Worm (Caenorhabditis elegans) whole organism, midembryonic: ENCODE measurements around the gene npr-38.

Source experiments
- T22C8.4 ChIP-seq: fragments of 200-800 bp; sonication (Bioruptor generic); IDR thresholded peaks from 2 replicates; pipeline ENCODE4 v1.3.6; 2022; ENCODE audit warnings: missing genetic modification characterization, missing compliant biosample characterization
- cog-1 ChIP-seq: sonication (generic microtip); optimal IDR thresholded peaks from 2 replicates; lab custom pipeline; 2016; ENCODE audit warnings: missing genetic modification characterization, missing compliant biosample characterization
- flt-1 ChIP-seq: fragments of 200-800 bp; sonication (Bioruptor generic); IDR thresholded peaks from 2 replicates; pipeline ENCODE4 v1.3.6; 2022; ENCODE audit warnings: missing genetic modification characterization, missing compliant biosample characterization
- klf-2 ChIP-seq: fragments of 200-800 bp; sonication (Bioruptor generic); conservative IDR thresholded peaks from 2 replicates; pipeline ENCODE4 v1.3.6; 2022; ENCODE audit warnings: missing genetic modification reagents, missing genetic modification characterization, missing compliant biosample characterization
- med-1 ChIP-seq: sonication (generic microtip); optimal IDR thresholded peaks from 2 replicates; lab custom pipeline; 2017; ENCODE audit warnings: missing genetic modification characterization, mild to moderate bottlenecking, missing compliant biosample characterization, antibody characterized with exemption, missing genetic modification reagents; ENCODE audit not compliant: insufficient read depth
- ref-1 ChIP-seq: fragments of 200-800 bp; sonication (Bioruptor generic); conservative IDR thresholded peaks from 2 replicates; pipeline ENCODE4 v1.3.6; 2022; ENCODE audit warnings: missing genetic modification reagents, missing genetic modification characterization, missing compliant biosample characterization
- tab-1 ChIP-seq: fragments of 200-800 bp; sonication (Bioruptor generic); IDR thresholded peaks from 2 replicates; pipeline ENCODE4 v1.3.6; 2022; ENCODE audit warnings: missing genetic modification characterization, missing compliant biosample characterization
- ztf-23 ChIP-seq: fragments of 200-800 bp; sonication (Bioruptor generic); IDR thresholded peaks from 2 replicates; pipeline ENCODE4 v1.3.6; 2022; ENCODE audit warnings: missing genetic modification reagents, missing genetic modification characterization, missing compliant biosample characterization
- ztf-29 ChIP-seq: fragments of 200-800 bp; sonication (Bioruptor generic); IDR thresholded peaks from 2 replicates; pipeline ENCODE4 v1.3.6; 2022; ENCODE audit warnings: missing genetic modification reagents, missing genetic modification characterization, missing compliant biosample characterization

npr-38 gene

ce11 chrX:6318803-6319202 lies 7.3 kb downstream of the npr-38 start:
- TF ChIP-seq cog-1 (tag; lab: Kevin White, UChicago) (no peak), med-1 (GFP tag; lab: Kevin White, UChicago) (no peak), klf-2 (GFP tag; lab: Robert Waterston, UW) (no peak), ztf-29 (no peak), flt-1 (no peak), ref-1 (GFP tag; lab: Robert Waterston, UW) (no peak), ztf-23 (GFP tag; lab: Robert Waterston, UW) (no peak), T22C8.4 (GFP tag; lab: Robert Waterston, UW) (no peak), tab-1 (GFP tag; lab: Robert Waterston, UW) (no peak)

- no peak for TF ChIP-seq ref-1 (GFP tag; lab: Robert Waterston, UW)
- no peak for TF ChIP-seq ztf-23 (GFP tag; lab: Robert Waterston, UW)
- TF ChIP-seq klf-2 (GFP tag; lab: Robert Waterston, UW) = no peak
- no peak for TF ChIP-seq T22C8.4 (GFP tag; lab: Robert Waterston, UW)
- TF ChIP-seq tab-1 (GFP tag; lab: Robert Waterston, UW) = no peak
- no peak for TF ChIP-seq med-1 (GFP tag; lab: Kevin White, UChicago)
- TF ChIP-seq ztf-29 = no peak
- TF ChIP-seq flt-1 = no peak
- TF ChIP-seq cog-1 (tag; lab: Kevin White, UChicago) = no peak
Observed at ce11 chrX:6319546-6319945, 8.1 kb downstream of the npr-38 start, which contains the start of gene chtb-3. TSS of gene chtb-3 (minus strand) at chrX:6319646.

ce11 chrX:6320887-6321286 lies 9.4 kb downstream of the npr-38 start:
- TF ChIP-seq ref-1 (GFP tag; lab: Robert Waterston, UW) = no peak
- TF ChIP-seq flt-1 = no peak
- no peak for TF ChIP-seq klf-2 (GFP tag; lab: Robert Waterston, UW)
- TF ChIP-seq cog-1 (tag; lab: Kevin White, UChicago) = no peak
- TF ChIP-seq med-1 (GFP tag; lab: Kevin White, UChicago) = no peak

ce11 chrX:6321380-6321779 lies 9.9 kb downstream of the npr-38 start:
- no peak for TF ChIP-seq tab-1 (GFP tag; lab: Robert Waterston, UW)
- TF ChIP-seq ztf-29 = no peak
- TF ChIP-seq cog-1 (tag; lab: Kevin White, UChicago) = no peak
- no peak for TF ChIP-seq med-1 (GFP tag; lab: Kevin White, UChicago)
- no peak for TF ChIP-seq ref-1 (GFP tag; lab: Robert Waterston, UW)
- TF ChIP-seq klf-2 (GFP tag; lab: Robert Waterston, UW) = no peak
- no peak for TF ChIP-seq flt-1
- TF ChIP-seq ztf-23 (GFP tag; lab: Robert Waterston, UW) = no peak
- TF ChIP-seq T22C8.4 (GFP tag; lab: Robert Waterston, UW) = no peak

ce11 chrX:6323129-6323528 lies 11.6 kb downstream of the npr-38 start, which contains the start of gene col-167:
TSS of gene col-167 (plus strand) at chrX:6323488.
- TF ChIP-seq tab-1 (GFP tag; lab: Robert Waterston, UW) = no peak
- TF ChIP-seq flt-1 = no peak
- no peak for TF ChIP-seq ztf-29
- no peak for TF ChIP-seq ztf-23 (GFP tag; lab: Robert Waterston, UW)
- no peak for TF ChIP-seq ref-1 (GFP tag; lab: Robert Waterston, UW)
- TF ChIP-seq cog-1 (tag; lab: Kevin White, UChicago) = no peak
- TF ChIP-seq klf-2 (GFP tag; lab: Robert Waterston, UW) = no peak
- TF ChIP-seq T22C8.4 (GFP tag; lab: Robert Waterston, UW) = no peak
- TF ChIP-seq med-1 (GFP tag; lab: Kevin White, UChicago) = no peak

ce11 chrX:6326088-6326487 lies 14.6 kb downstream of the npr-38 start, which contains the start of gene col-168:
TSS of gene col-168 (plus strand) at chrX:6326388.
- TF ChIP-seq ztf-23 (GFP tag; lab: Robert Waterston, UW) = no peak

- TF ChIP-seq tab-1 (GFP tag; lab: Robert Waterston, UW) (no peak), ztf-29 (no peak), cog-1 (tag; lab: Kevin White, UChicago) (no peak), T22C8.4 (GFP tag; lab: Robert Waterston, UW) (no peak), ref-1 (GFP tag; lab: Robert Waterston, UW) (no peak), flt-1 (no peak), klf-2 (GFP tag; lab: Robert Waterston, UW) (no peak), ztf-23 (GFP tag; lab: Robert Waterston, UW) (no peak), med-1 (GFP tag; lab: Kevin White, UChicago) (no peak)
Observed at ce11 chrX:6328860-6329259, 17.4 kb downstream of the npr-38 start, which contains the start of gene col-169. TSS of gene col-169 (plus strand) at chrX:6329160.

- TF ChIP-seq tab-1 (GFP tag; lab: Robert Waterston, UW) = no peak
Observed at ce11 chrX:6331409-6331808, 19.9 kb downstream of the npr-38 start, which contains the start of gene col-170. TSS of gene col-170 (plus strand) at chrX:6331709.

ce11 chrX:6333998-6334397 lies 22.5 kb downstream of the npr-38 start, which contains the start of gene col-171:
TSS of gene col-171 (plus strand) at chrX:6334298.
- TF ChIP-seq tab-1 (GFP tag; lab: Robert Waterston, UW) (no peak), klf-2 (GFP tag; lab: Robert Waterston, UW) (no peak), ref-1 (GFP tag; lab: Robert Waterston, UW) (no peak), med-1 (GFP tag; lab: Kevin White, UChicago) (no peak), ztf-23 (GFP tag; lab: Robert Waterston, UW) (no peak)

ce11 chrX:6334602-6335001 lies 23.1 kb downstream of the npr-38 start:
- TF ChIP-seq ztf-29 (no peak), cog-1 (tag; lab: Kevin White, UChicago) (no peak), ref-1 (GFP tag; lab: Robert Waterston, UW) (no peak), med-1 (GFP tag; lab: Kevin White, UChicago) (no peak)
